Fruit fly (Drosophila melanogaster) whole organism, embryonic: Measurements from ENCODE around the gene CG15865.

Experiments
- CG15696 ChIP-seq: fragments of 200-800 bp; sonication (Bioruptor generic); optimal IDR thresholded peaks from 2 replicates; lab custom pipeline; 2019; ENCODE audit warnings: missing biosample characterization, mild to moderate bottlenecking, missing genetic modification characterization, moderate library complexity
- CG16813 ChIP-seq: fragments of 200-800 bp; sonication (Bioruptor generic); IDR thresholded peaks from 3 replicates; pipeline ENCODE4 v1.3.6; 2022; ENCODE audit warnings: missing biosample characterization, missing genetic modification characterization; ENCODE audit not compliant: partially characterized antibody
- CG17568 ChIP-seq: fragments of 200-800 bp; sonication (Bioruptor generic); optimal IDR thresholded peaks from 2 replicates; lab custom pipeline; 2018; ENCODE audit warnings: missing biosample characterization, mild to moderate bottlenecking, missing genetic modification characterization, moderate library complexity
- CG2712 ChIP-seq: fragments of 200-800 bp; optimal IDR thresholded peaks from 3 replicates; lab custom pipeline; 2019; ENCODE audit warnings: missing biosample characterization, mild to moderate bottlenecking, missing genetic modification characterization, moderate library complexity
- CG31388 ChIP-seq: fragments of 200-800 bp; sonication (Bioruptor generic); optimal IDR thresholded peaks from 2 replicates; lab custom pipeline; 2016; ENCODE audit warnings: missing biosample characterization, missing genetic modification characterization
- Dip3 ChIP-seq: fragments of 200-800 bp; sonication (Bioruptor generic); optimal IDR thresholded peaks from 3 replicates; lab custom pipeline; 2016; ENCODE audit warnings: missing biosample characterization, missing genetic modification characterization
- Hr39 ChIP-seq: fragments of >200 bp; optimal IDR thresholded peaks from 2 replicates; lab custom pipeline; 2017
- Oli ChIP-seq: fragments of 200-800 bp; sonication (Bioruptor generic); optimal IDR thresholded peaks from 2 replicates; lab custom pipeline; 2018; ENCODE audit warnings: missing biosample characterization, mild to moderate bottlenecking, missing genetic modification characterization, moderate library complexity
- fd3F ChIP-seq: fragments of 200-800 bp; sonication (Bioruptor generic); optimal IDR thresholded peaks from 2 replicates; lab custom pipeline; 2018; ENCODE audit warnings: missing biosample characterization, mild to moderate bottlenecking, missing genetic modification characterization, moderate library complexity
- pho ChIP-seq: fragments of 200-800 bp; sonication (Bioruptor generic); optimal IDR thresholded peaks from 2 replicates; lab custom pipeline; 2016; ENCODE audit warnings: missing biosample characterization, missing genetic modification characterization
- tio ChIP-seq: fragments of 200-800 bp; sonication (Bioruptor generic); optimal IDR thresholded peaks from 2 replicates; lab custom pipeline; 2017; ENCODE audit warnings: missing biosample characterization, missing genetic modification characterization, inconsistent platforms

DNA sequence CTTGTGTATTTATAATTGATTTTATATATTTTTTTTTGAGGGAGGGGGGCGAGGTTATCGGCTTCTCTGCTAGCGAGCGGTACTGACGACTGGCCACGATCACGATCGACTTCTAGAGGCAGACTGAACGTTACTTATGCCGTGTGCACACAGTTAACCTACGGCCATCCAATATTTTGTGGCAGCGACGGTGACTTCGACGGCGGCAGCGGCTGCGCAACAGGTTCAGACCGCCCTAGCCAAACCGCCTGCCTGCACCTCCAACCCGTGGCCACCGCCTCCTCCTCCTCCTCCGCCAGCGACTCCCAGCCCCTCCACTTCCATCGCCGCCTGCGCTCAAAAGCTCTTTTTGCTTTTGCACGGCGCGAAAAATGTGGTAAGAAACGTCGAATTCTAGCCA lies 42.8 kb downstream of the CG15865 start, which contains the start of gene CG9782:
- TF ChIP-seq tio (no peak), CG15696 (no peak), CG31388 (GFP tag; lab: Kevin White, UChicago) (no peak), CG16813 (GFP tag; lab: Robert Waterston, UW) (no peak), fd3F (no peak), CG17568 (GFP tag; lab: Kevin White, UChicago) (no peak), Hr39 (lab: Kevin White, UChicago) (no peak), Oli (no peak), Dip3 (no peak), pho (GFP tag; lab: Kevin White, UChicago) (no peak), CG2712 (tag; lab: Kevin White, UChicago) (no peak)
